Fruit fly (Drosophila melanogaster): ENCODE data around the gene Meltrin.

The Meltrin gene

DNA sequence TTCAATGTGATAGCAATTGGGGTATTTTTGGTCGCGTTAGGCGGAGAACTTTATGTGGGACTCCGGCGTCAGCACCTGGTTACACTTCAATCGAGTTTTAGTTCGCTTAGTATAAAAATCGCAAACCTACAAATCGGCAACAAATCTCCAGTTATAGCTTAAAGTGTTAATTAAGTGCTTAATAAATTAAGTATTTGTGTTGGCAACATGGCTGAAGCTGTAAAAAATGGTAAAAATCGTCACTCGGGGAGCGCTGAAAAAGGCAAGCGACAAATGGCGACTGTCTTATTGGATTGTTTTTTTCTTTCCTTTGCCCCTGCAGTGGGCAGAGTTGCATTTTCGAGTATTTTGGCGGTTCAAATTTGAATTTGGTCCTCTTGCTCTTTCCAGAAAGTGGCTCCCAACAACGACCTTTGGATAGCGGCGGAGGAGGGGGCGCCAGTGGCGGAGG is 37.7 kb downstream of the Meltrin start, which contains the start of gene Hexim (continued):
- peak; percentile 26 for TF ChIP-seq onecut (GFP tag; IDR thresholded peaks at IDR 0.05)
- TF ChIP-seq sens (GFP tag) = peak; percentile 87
- TF ChIP-seq nmo (GFP tag; optimal IDR thresholded peaks at IDR 0.05) = peak; percentile 56
- no peak for TF ChIP-seq cwo (GFP tag; optimal IDR thresholded peaks at IDR 0.05)
- TF ChIP-seq CG8281 (tag; optimal IDR thresholded peaks at IDR 0.05) = no peak
- peak; percentile 98 for TF ChIP-seq E2f2 (GFP tag; IDR thresholded peaks at IDR 0.05)
- TF ChIP-seq CG7928 (GFP tag; optimal IDR thresholded peaks at IDR 0.05) = no peak
- no peak for TF ChIP-seq trh (GFP tag; optimal IDR thresholded peaks at IDR 0.05)
- no peak for TF ChIP-seq gt (GFP tag; IDR thresholded peaks at IDR 0.05)
- peak; percentile 9 for TF ChIP-seq CG13624 (GFP tag; optimal IDR thresholded peaks at IDR 0.05)
- no peak for TF ChIP-seq pfk (GFP tag; optimal IDR thresholded peaks at IDR 0.05)
- TF ChIP-seq hkb (optimal IDR thresholded peaks at IDR 0.05) = peak; percentile 68
- no peak for TF ChIP-seq hkb (GFP tag; IDR thresholded peaks at IDR 0.05)
- TF ChIP-seq Lhr (GFP tag; optimal IDR thresholded peaks at IDR 0.05) = peak; percentile 16
- no peak for TF ChIP-seq CG3065 (GFP tag; optimal IDR thresholded peaks at IDR 0.05)
- TF ChIP-seq Bteb2 (GFP tag; optimal IDR thresholded peaks at IDR 0.05) = no peak
- peak; percentile 41 for TF ChIP-seq CG15601 (tag; optimal IDR thresholded peaks at IDR 0.05)
- no peak for TF ChIP-seq usp (GFP tag; optimal IDR thresholded peaks at IDR 0.05)
- no peak for TF ChIP-seq ken (GFP tag; IDR thresholded peaks at IDR 0.05)
- TF ChIP-seq Stat92E (GFP tag; optimal IDR thresholded peaks at IDR 0.05) = peak in 1 of 3 experiments; percentile 78
- no peak for TF ChIP-seq bbx (GFP tag; IDR thresholded peaks at IDR 0.05; ENCODE audit: partially characterized antibody)

- TF ChIP-seq stc (GFP tag; IDR thresholded peaks at IDR 0.05) (no peak), C15 (GFP tag; IDR thresholded peaks at IDR 0.05) (no peak), mld (GFP tag; IDR thresholded peaks at IDR 0.05; ENCODE audit: partially characterized antibody) (no peak), CG14667 (GFP tag; IDR thresholded peaks at IDR 0.05) (no peak), wek (GFP tag; optimal IDR thresholded peaks at IDR 0.05) (no peak), CG9609 (GFP tag; optimal IDR thresholded peaks at IDR 0.05) (no peak), CG12659 (GFP tag; optimal IDR thresholded peaks at IDR 0.05) (no peak), Fer2 (tag; optimal IDR thresholded peaks at IDR 0.05) (no peak), CoRest (tag; optimal IDR thresholded peaks at IDR 0.05) (no peak), Med (GFP tag) (peak; percentile 46), sens (GFP tag) (peak; percentile 52)
These were observed 38.9 kb downstream of the Meltrin start for dm6 chr3R:14658170-14658569.

DNA sequence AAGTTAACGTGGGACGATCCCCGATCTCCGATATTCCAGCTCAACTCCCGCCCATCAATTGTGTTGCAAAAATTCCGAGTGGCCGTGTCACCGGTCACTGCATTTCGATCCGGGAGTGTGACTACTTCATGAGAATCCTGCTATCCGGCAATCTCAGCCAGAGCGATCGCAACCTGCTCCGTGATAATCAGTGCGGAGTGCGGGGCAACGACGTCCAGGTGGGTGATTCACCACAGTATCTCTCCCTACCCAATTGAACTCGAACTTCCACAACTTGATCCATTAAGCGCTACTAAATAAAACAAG is 39.5 kb downstream of the Meltrin start:
- TF ChIP-seq CG16779 (GFP tag; IDR thresholded peaks at IDR 0.05) (peak; percentile 10; the same call in 1 of the 2 replicates), maf-S (GFP tag; optimal IDR thresholded peaks at IDR 0.05) (no peak)

- peak; percentile 9 for TF ChIP-seq CG4820 (GFP tag; optimal IDR thresholded peaks at IDR 0.05)
- TF ChIP-seq CG18011 (GFP tag; optimal IDR thresholded peaks at IDR 0.05) = peak; percentile 6
- TF ChIP-seq Hey (tag; optimal IDR thresholded peaks at IDR 0.05) = no peak
- no peak for TF ChIP-seq CG1529 (GFP tag; optimal IDR thresholded peaks at IDR 0.05)
- no peak for TF ChIP-seq MTF-1 (GFP tag; optimal IDR thresholded peaks at IDR 0.05; ENCODE audit: borderline replicate concordance)
- no peak for TF ChIP-seq CTCF (GFP tag; optimal IDR thresholded peaks at IDR 0.05)
- TF ChIP-seq exex (tag; optimal IDR thresholded peaks at IDR 0.05) = no peak
- TF ChIP-seq CG13624 (GFP tag; optimal IDR thresholded peaks at IDR 0.05) = no peak
- TF ChIP-seq Gug (GFP tag; IDR thresholded peaks at IDR 0.05) = no peak
- TF ChIP-seq h (optimal IDR thresholded peaks at IDR 0.05) = no peak
- no peak for TF ChIP-seq CG32772 (GFP tag; IDR thresholded peaks at IDR 0.05)
- no peak for TF ChIP-seq CG9876 (GFP tag; optimal IDR thresholded peaks at IDR 0.05)
- TF ChIP-seq sna (GFP tag; IDR thresholded peaks at IDR 0.05; ENCODE audit: partially characterized antibody) = no peak
- no peak for TF ChIP-seq Oli (tag; optimal IDR thresholded peaks at IDR 0.05)
- no peak; the same call in 2 of the 3 replicates for TF ChIP-seq B-H1 (GFP tag; IDR thresholded peaks at IDR 0.05)
- peak; percentile 54 for TF ChIP-seq CG15269 (tag; optimal IDR thresholded peaks at IDR 0.05)
These were observed 40.1 kb downstream of the Meltrin start, which contains the start of gene CG3505 for dm6 chr3R:14656760-14657604. Gene CG3505 (plus strand): TSS chr3R:14657447.

Measured in whole organism, embryonic.